Worm (Caenorhabditis elegans): ENCODE measurements around the gene srlf-26.
A peak's percentile ranks its signal among the peaks of the same experiment; 100 is the strongest.

The srlf-26 gene

ce11 chrIV:13665073-13665472, 13.7 kb upstream of the srlf-26 start:
- no peak for TF ChIP-seq dao-5 (tag; optimal IDR thresholded peaks at IDR 0.05)
- no peak for TF ChIP-seq W03F9.2 (tag; optimal IDR thresholded peaks at IDR 0.05)
- TF ChIP-seq him-1 (tag; optimal IDR thresholded peaks at IDR 0.05), result no peak

DNA sequence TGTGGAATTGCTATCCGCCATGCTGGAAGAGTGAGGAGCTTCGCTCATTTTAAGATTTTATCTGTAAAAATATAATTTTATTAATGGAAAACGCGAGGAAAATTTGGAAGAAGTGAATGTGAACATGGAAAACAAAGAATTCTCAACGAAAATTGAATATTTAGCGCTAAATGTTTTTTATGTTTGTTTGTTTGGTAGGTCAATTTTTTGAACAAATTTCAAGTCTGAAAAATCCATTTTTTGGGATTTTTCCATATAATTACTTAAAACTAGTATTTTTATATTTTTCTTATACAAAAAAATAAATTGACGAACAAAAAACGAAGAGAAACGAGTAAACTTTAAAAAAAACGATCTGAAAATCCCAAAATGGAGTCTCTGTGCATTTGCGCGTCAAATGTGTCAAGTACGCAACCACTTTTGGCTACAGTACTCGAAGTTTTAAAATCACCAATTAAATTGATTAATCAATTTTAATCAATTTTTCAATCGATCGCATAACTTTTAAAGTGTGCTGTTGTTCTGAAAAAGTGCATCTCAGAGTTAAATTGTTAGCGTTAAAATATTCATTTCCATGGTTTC, 11.8 kb upstream of the srlf-26 start, which contains the start of gene fbxa-215:
Gene fbxa-215, minus strand, starts transcription at position 61 of the 582 bp plus-strand sequence.
- no peak for TF ChIP-seq W03F9.2 (tag; optimal IDR thresholded peaks at IDR 0.05)
- no peak for TF ChIP-seq him-1 (tag; optimal IDR thresholded peaks at IDR 0.05)
- TF ChIP-seq dao-5 (tag; optimal IDR thresholded peaks at IDR 0.05), result no peak

DNA sequence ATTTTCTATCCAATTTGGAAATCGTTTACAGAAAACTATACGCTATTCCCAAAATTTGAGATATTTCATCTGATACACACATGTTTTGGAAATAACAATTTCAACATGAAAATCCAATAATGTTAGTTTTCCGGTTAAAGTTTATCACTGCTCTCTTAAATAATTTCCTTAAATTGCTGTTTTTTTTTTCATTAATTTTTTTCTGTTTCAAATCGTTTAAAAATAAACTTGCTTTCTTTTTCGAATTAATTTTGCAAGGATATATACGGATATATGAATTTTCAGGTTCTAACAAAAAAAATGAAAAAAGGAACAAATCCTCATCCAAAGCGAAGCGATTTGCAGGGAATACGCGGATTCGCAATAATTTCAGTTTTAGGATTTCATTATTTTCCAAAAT, 5.2 kb upstream of the srlf-26 start, which contains the start of gene oac-48:
Gene oac-48, plus strand, starts transcription at position 301 of the 400 bp plus-strand sequence.
- TF ChIP-seq him-1 (tag; optimal IDR thresholded peaks at IDR 0.05) (no peak), dao-5 (tag; optimal IDR thresholded peaks at IDR 0.05) (no peak), W03F9.2 (tag; optimal IDR thresholded peaks at IDR 0.05) (no peak)

DNA sequence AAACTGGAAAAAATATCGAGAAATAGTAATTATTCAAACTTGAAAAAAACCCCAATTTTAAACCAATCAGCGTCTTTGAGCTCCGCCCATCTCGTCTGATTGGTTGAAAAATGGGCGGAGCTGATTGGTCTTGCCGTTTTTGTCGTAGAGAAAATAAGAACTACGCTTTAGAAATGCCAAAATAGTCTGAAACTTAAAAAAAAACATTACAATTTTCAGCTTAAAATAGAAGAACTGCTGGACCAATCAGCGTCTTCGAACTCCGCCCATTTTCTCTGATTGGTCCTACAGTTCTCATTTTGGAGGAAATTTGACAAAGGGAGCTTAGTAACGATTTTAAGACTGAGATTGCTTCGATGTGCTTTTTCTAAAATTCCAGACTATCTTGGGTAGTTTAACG, 746 bp downstream of the srlf-26 start:
- TF ChIP-seq W03F9.2 (tag; optimal IDR thresholded peaks at IDR 0.05) (no peak), him-1 (tag; optimal IDR thresholded peaks at IDR 0.05) (no peak), dao-5 (tag; optimal IDR thresholded peaks at IDR 0.05) (no peak)

- TF ChIP-seq W03F9.2 (tag; optimal IDR thresholded peaks at IDR 0.05), result no peak
- TF ChIP-seq him-1 (tag; optimal IDR thresholded peaks at IDR 0.05), result no peak
- no peak for TF ChIP-seq dao-5 (tag; optimal IDR thresholded peaks at IDR 0.05)
Observed at ce11 chrIV:13682733-13683132, 4.0 kb downstream of the srlf-26 start.

DNA sequence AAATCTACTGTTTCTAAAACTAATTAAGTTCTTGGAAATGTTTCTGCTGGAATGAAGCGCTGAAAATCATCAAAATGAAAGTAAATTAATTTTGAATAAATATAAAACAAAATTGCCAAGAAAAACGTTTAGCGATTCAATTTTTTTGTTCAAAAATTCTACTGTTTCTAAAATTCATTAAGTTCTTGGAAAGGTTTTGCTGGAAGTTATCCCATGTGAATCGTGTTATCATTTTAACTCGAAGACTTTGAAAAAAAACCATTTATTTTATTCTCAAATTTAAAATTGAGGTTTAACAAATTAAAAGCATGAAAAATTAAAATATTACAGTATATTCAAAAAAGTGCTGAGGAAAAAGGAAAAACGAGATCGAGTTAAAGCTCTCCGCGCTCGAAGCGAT, 6.1 kb downstream of the srlf-26 start:
- TF ChIP-seq W03F9.2 (tag; optimal IDR thresholded peaks at IDR 0.05) (no peak), him-1 (tag; optimal IDR thresholded peaks at IDR 0.05) (no peak), dao-5 (tag; optimal IDR thresholded peaks at IDR 0.05) (no peak)

DNA sequence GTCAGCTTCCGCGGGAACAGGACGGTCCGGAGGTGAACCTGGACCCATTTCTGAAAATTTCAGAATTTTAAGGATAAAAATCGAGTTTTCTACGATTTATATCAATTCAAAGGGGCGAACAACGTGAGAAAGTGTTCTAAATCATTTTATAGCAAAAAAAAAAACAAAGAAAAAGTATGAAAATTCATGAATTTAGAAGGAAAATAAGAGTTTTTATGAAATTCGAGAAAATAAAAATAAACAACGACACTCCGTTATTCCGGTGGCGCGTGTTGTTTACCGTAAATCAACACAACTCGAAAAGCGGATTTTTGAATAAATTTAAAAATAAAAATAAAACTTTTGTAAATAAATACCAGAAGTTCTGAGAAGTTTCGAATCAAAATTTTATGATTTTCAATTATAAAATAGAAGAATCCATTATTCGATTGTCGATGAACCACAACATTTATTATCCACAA, 8.2 kb downstream of the srlf-26 start, which contains the start of gene nyn-1:
Gene nyn-1, minus strand, starts transcription at position 51 of the 461 bp plus-strand sequence.
- no peak for TF ChIP-seq dao-5 (tag; optimal IDR thresholded peaks at IDR 0.05)
- no peak for TF ChIP-seq W03F9.2 (tag; optimal IDR thresholded peaks at IDR 0.05)
- no peak for TF ChIP-seq him-1 (tag; optimal IDR thresholded peaks at IDR 0.05)

ce11 chrIV:13687631-13688030, 8.9 kb downstream of the srlf-26 start:
- TF ChIP-seq W03F9.2 (tag; optimal IDR thresholded peaks at IDR 0.05) (no peak), him-1 (tag; optimal IDR thresholded peaks at IDR 0.05) (no peak), dao-5 (tag; optimal IDR thresholded peaks at IDR 0.05) (no peak)

DNA sequence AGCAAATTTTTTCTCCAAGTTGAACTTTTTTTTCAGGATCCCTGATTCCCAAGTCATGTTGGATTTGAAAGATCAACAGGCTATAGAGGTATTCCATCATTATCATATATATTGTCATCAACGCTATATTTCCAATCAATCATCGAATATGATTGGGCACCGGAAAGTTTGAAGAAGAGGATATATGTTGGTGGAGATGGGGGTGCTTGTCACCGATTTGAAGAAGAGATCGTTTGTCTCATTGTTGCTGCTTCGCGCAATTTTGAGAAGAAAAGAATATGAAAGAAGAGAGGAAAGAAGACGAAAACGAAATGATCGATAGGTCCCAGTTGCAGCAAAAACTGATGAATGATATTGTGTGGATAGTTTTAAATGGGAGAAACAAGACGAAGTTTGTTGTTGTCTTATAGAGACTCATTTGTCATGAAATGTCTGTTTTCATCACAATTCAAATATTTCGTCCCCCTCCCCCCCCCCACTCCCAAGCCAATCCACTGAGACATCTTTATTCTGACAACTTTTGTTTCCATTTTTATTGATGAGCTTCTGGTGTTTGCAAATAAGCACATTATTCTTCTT, 10.6 kb downstream of the srlf-26 start, which contains the start of gene T23G4.2:
Gene T23G4.2, minus strand, starts transcription at position 255 of the 579 bp plus-strand sequence.
- TF ChIP-seq him-1 (tag; optimal IDR thresholded peaks at IDR 0.05) (peak; percentile 14), dao-5 (tag; optimal IDR thresholded peaks at IDR 0.05) (no peak), W03F9.2 (tag; optimal IDR thresholded peaks at IDR 0.05) (no peak)

- TF ChIP-seq him-1 (tag; optimal IDR thresholded peaks at IDR 0.05) (no peak), W03F9.2 (tag; optimal IDR thresholded peaks at IDR 0.05) (no peak), dao-5 (tag; optimal IDR thresholded peaks at IDR 0.05) (no peak)
Observed at ce11 chrIV:13692522-13692921, 13.8 kb downstream of the srlf-26 start.

ce11 chrIV:13693976-13694375, 15.2 kb downstream of the srlf-26 start:
- TF ChIP-seq him-1 (tag; optimal IDR thresholded peaks at IDR 0.05) (no peak), dao-5 (tag; optimal IDR thresholded peaks at IDR 0.05) (no peak), W03F9.2 (tag; optimal IDR thresholded peaks at IDR 0.05) (no peak)

- TF ChIP-seq dao-5 (tag; optimal IDR thresholded peaks at IDR 0.05), result no peak
- no peak for TF ChIP-seq him-1 (tag; optimal IDR thresholded peaks at IDR 0.05)
- no peak for TF ChIP-seq W03F9.2 (tag; optimal IDR thresholded peaks at IDR 0.05)
Observed at ce11 chrIV:13694600-13694999, 15.9 kb downstream of the srlf-26 start.

DNA sequence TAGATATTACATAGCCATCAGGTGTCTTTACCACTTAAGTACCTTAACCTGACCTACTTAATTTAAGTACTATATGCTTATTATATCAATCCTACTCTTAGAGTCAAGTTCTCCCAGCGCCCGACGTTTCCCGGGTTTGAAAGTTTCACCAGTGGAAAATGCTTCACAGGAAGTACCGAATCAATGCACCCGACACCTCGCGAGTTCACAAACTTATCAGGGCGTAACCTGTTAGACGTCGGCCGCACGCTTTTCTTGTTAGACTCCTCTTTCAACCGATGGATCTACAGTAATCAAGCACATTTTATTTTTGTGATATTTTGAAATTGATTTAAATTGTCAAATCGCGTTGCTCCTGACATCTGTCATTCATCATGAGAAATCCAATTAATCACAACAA, 16.6 kb downstream of the srlf-26 start:
- TF ChIP-seq him-1 (tag; optimal IDR thresholded peaks at IDR 0.05) (no peak), dao-5 (tag; optimal IDR thresholded peaks at IDR 0.05) (no peak), W03F9.2 (tag; optimal IDR thresholded peaks at IDR 0.05) (no peak)

- TF ChIP-seq him-1 (tag; optimal IDR thresholded peaks at IDR 0.05) (no peak), W03F9.2 (tag; optimal IDR thresholded peaks at IDR 0.05) (no peak), dao-5 (tag; optimal IDR thresholded peaks at IDR 0.05) (no peak)
Observed at ce11 chrIV:13695720-13696364, 17.1 kb downstream of the srlf-26 start.
